Worm (Caenorhabditis elegans) whole organism, L2 larva: ENCODE data around the gene oac-57.

Experiments
- C34F6.9 ChIP-seq: fragments of 150-350 bp; optimal IDR thresholded peaks from 2 replicates; lab custom pipeline; 2014; ENCODE audit warnings: missing biosample characterization, missing genetic modification characterization
- R02D3.7 ChIP-seq: fragments of 150-350 bp; optimal IDR thresholded peaks from 2 replicates; lab custom pipeline; 2014; ENCODE audit warnings: missing biosample characterization, missing genetic modification characterization
- Y55F3AM.14 ChIP-seq: fragments of 200-800 bp; sonication (Bioruptor generic); optimal IDR thresholded peaks from 2 replicates; lab custom pipeline; 2018; ENCODE audit warnings: mild to moderate bottlenecking, missing genetic modification characterization, missing compliant biosample characterization
- ZK546.5 ChIP-seq: sonication (generic microtip); optimal IDR thresholded peaks from 2 replicates; lab custom pipeline; 2017; ENCODE audit warnings: missing biosample characterization, missing genetic modification characterization
- alr-1 ChIP-seq: fragments of 150-350 bp; optimal IDR thresholded peaks from 2 replicates; lab custom pipeline; 2014; ENCODE audit warnings: missing biosample characterization, missing genetic modification characterization
- ceh-16 ChIP-seq: fragments of 150-350 bp; optimal IDR thresholded peaks from 2 replicates; lab custom pipeline; 2014; ENCODE audit warnings: missing biosample characterization, missing genetic modification characterization
- ceh-82 ChIP-seq: fragments of 150-350 bp; optimal IDR thresholded peaks from 2 replicates; lab custom pipeline; 2014; ENCODE audit warnings: missing biosample characterization, missing genetic modification characterization
- dmd-4 ChIP-seq: sonication (generic microtip); optimal IDR thresholded peaks from 2 replicates; lab custom pipeline; 2017; ENCODE audit warnings: missing biosample characterization, missing genetic modification characterization
- elt-1 ChIP-seq: fragments of 150-350 bp; optimal IDR thresholded peaks from 2 replicates; lab custom pipeline; 2014; ENCODE audit warnings: missing biosample characterization, missing genetic modification characterization
- elt-3 ChIP-seq: sonication (generic microtip); optimal IDR thresholded peaks from 2 replicates; lab custom pipeline; 2017; ENCODE audit warnings: missing biosample characterization, missing genetic modification characterization
- lin-11 ChIP-seq: fragments of 150-350 bp; sonication (generic microtip); optimal IDR thresholded peaks from 2 replicates; lab custom pipeline; 2014; ENCODE audit warnings: missing biosample characterization, missing genetic modification characterization, inconsistent platforms, mixed read lengths
- lin-13 ChIP-seq: fragments of 150-350 bp; optimal IDR thresholded peaks from 2 replicates; lab custom pipeline; 2014; ENCODE audit warnings: missing biosample characterization, missing genetic modification reagents, missing genetic modification characterization
- lsy-2 ChIP-seq, 2 experiments: fragments of 150-350 bp in 1 of 2; sonication (generic microtip) in 1 of 2; optimal IDR thresholded peaks; 2 replicates each; lab custom pipeline; 2014 to 2017; ENCODE audit warnings: missing biosample characterization in 2 of 2, missing genetic modification characterization in 2 of 2
- mbf-1 ChIP-seq: sonication (generic microtip); optimal IDR thresholded peaks from 2 replicates; lab custom pipeline; 2017; ENCODE audit warnings: missing biosample characterization, missing genetic modification characterization
- nhr-10 ChIP-seq: sonication (generic microtip); optimal IDR thresholded peaks from 2 replicates; lab custom pipeline; 2017; ENCODE audit warnings: missing biosample characterization, missing genetic modification characterization
- nhr-12 ChIP-seq: fragments of 150-350 bp; optimal IDR thresholded peaks from 2 replicates; lab custom pipeline; 2014; ENCODE audit warnings: missing biosample characterization, missing genetic modification characterization
- nhr-129 ChIP-seq: fragments of 150-350 bp; optimal IDR thresholded peaks from 2 replicates; lab custom pipeline; 2014; ENCODE audit warnings: missing biosample characterization, missing genetic modification characterization
- nhr-21 ChIP-seq: fragments of 150-350 bp; optimal IDR thresholded peaks from 2 replicates; lab custom pipeline; 2014; ENCODE audit warnings: missing biosample characterization, missing genetic modification characterization
- nhr-237 ChIP-seq: fragments of 150-350 bp; optimal IDR thresholded peaks from 2 replicates; lab custom pipeline; 2014; ENCODE audit warnings: missing biosample characterization, missing genetic modification characterization
- peb-1 ChIP-seq: fragments of 150-350 bp; optimal IDR thresholded peaks from 2 replicates; lab custom pipeline; 2014; ENCODE audit warnings: missing biosample characterization, missing genetic modification characterization
- sem-4 ChIP-seq: fragments of 150-350 bp; optimal IDR thresholded peaks from 2 replicates; lab custom pipeline; 2014; ENCODE audit warnings: missing biosample characterization, missing genetic modification reagents, missing genetic modification characterization
- skn-1 ChIP-seq: sonication (generic microtip); optimal IDR thresholded peaks from 2 replicates; lab custom pipeline; 2017; ENCODE audit warnings: missing biosample characterization, missing genetic modification characterization
- sma-9 ChIP-seq, 2 experiments: fragments of 150-350 bp in 1 of 2; sonication (generic microtip) in 1 of 2; optimal IDR thresholded peaks; 2 replicates each; lab custom pipeline; 2014 to 2016; ENCODE audit warnings: missing genetic modification characterization in 2 of 2, mild to moderate bottlenecking in 1 of 2, missing biosample characterization in 1 of 2, missing compliant biosample characterization in 1 of 2, missing genetic modification reagents in 1 of 2, moderate library complexity in 1 of 2
- snpc-4 ChIP-seq: fragments of 150-350 bp; optimal IDR thresholded peaks from 2 replicates; lab custom pipeline; 2014; ENCODE audit warnings: missing biosample characterization, missing genetic modification characterization
- unc-39 ChIP-seq: fragments of 150-350 bp; optimal IDR thresholded peaks from 2 replicates; lab custom pipeline; 2014; ENCODE audit warnings: missing biosample characterization, missing genetic modification characterization
- unc-55 ChIP-seq: fragments of 150-350 bp; sonication (generic microtip); optimal IDR thresholded peaks from 3 replicates; lab custom pipeline; 2014; ENCODE audit warnings: missing biosample characterization, missing genetic modification reagents, missing genetic modification characterization
- unc-62 ChIP-seq: fragments of 150-350 bp; optimal IDR thresholded peaks from 2 replicates; lab custom pipeline; 2014; ENCODE audit warnings: missing biosample characterization, missing genetic modification reagents, missing genetic modification characterization
- ztf-1 ChIP-seq: fragments of 200-800 bp; sonication (Bioruptor generic); conservative IDR thresholded peaks from 2 replicates; pipeline ENCODE4 v1.3.6; 2022; ENCODE audit warnings: missing genetic modification characterization, missing compliant biosample characterization
- ztf-11 ChIP-seq: sonication (generic microtip); optimal IDR thresholded peaks from 2 replicates; lab custom pipeline; 2017; ENCODE audit warnings: missing biosample characterization, missing genetic modification characterization
- ztf-4 ChIP-seq: fragments of 150-350 bp; optimal IDR thresholded peaks from 2 replicates; lab custom pipeline; 2014; ENCODE audit warnings: missing biosample characterization, missing genetic modification characterization

oac-57 gene

ce11 chrIV:12268272-12269045, 39.2 kb downstream of the oac-57 start, which contains the start of the genes ppm-1.H and rpl-34 (continued):
- TF ChIP-seq peb-1 = no peak
- no peak for TF ChIP-seq nhr-12 (tag; lab: Kevin White, UChicago)
- TF ChIP-seq mbf-1 (tag; lab: Kevin White, UChicago) = no peak
- peak; percentile 18 for TF ChIP-seq sem-4 (tag; lab: Kevin White, UChicago)
- TF ChIP-seq nhr-21 (tag; lab: Kevin White, UChicago) = peak; percentile 22
- TF ChIP-seq dmd-4 (tag; lab: Kevin White, UChicago) = no peak
- peak; percentile 40 for TF ChIP-seq snpc-4
- no peak for TF ChIP-seq unc-39 (tag; lab: Kevin White, UChicago)
- TF ChIP-seq ztf-1 (GFP tag; lab: Robert Waterston, UW) = no peak
- no peak for TF ChIP-seq nhr-10 (tag; lab: Kevin White, UChicago)
- peak; percentile 59 for TF ChIP-seq lin-11 (tag; lab: Kevin White, UChicago)
- TF ChIP-seq elt-1 (tag; lab: Kevin White, UChicago) = no peak
- peak; percentile 51 for TF ChIP-seq sma-9 (GFP tag; optimal IDR thresholded peaks at IDR 0.05; lab: Kevin White, UChicago)
- no peak for TF ChIP-seq sma-9 (tag; optimal IDR thresholded peaks at IDR 0.05; lab: Kevin White, UChicago)
- no peak for TF ChIP-seq skn-1 (tag; lab: Kevin White, UChicago)
- no peak for TF ChIP-seq ztf-11 (tag; lab: Kevin White, UChicago)
- TF ChIP-seq nhr-237 (tag; lab: Kevin White, UChicago) = no peak
- no peak for TF ChIP-seq ceh-16

ce11 chrIV:12265877-12266276, 41.7 kb downstream of the oac-57 start:
- TF ChIP-seq ztf-1 (GFP tag; lab: Robert Waterston, UW) (no peak), skn-1 (tag; lab: Kevin White, UChicago) (no peak)
- TF ChIP-seq, all 48 proteins: peak for 0

ce11 chrIV:12261353-12261752, 46.3 kb downstream of the oac-57 start, which contains the start of gene sre-14:
Gene sre-14, minus strand, starts transcription at chrIV:12261453.
- TF ChIP-seq mbf-1 (tag; lab: Kevin White, UChicago) (no peak), unc-62 (GFP tag; lab: Kevin White, UChicago) (no peak), unc-55 (no peak), alr-1 (no peak), Y55F3AM.14 (GFP tag; lab: Kevin White, UChicago) (no peak), lin-13 (GFP tag; lab: Kevin White, UChicago) (no peak), snpc-4 (no peak), ztf-11 (tag; lab: Kevin White, UChicago) (no peak), C34F6.9 (tag; lab: Kevin White, UChicago) (no peak), elt-1 (tag; lab: Kevin White, UChicago) (no peak), R02D3.7 (tag; lab: Kevin White, UChicago) (no peak), dmd-4 (tag; lab: Kevin White, UChicago) (no peak), elt-3 (tag; lab: Kevin White, UChicago) (no peak), lsy-2 (tag; optimal IDR thresholded peaks at IDR 0.05; lab: Kevin White, UChicago) (no peak), nhr-21 (tag; lab: Kevin White, UChicago) (no peak), ztf-4 (tag; lab: Kevin White, UChicago) (no peak), ZK546.5 (tag; lab: Kevin White, UChicago) (no peak)

ce11 chrIV:12259161-12259870, 48.3 kb downstream of the oac-57 start, which contains the start of gene Y39C12A.9:
Gene Y39C12A.9, minus strand, starts transcription at chrIV:12259211.
- TF ChIP-seq unc-39 (tag; lab: Kevin White, UChicago) (no peak), nhr-129 (tag; lab: Kevin White, UChicago) (peak; percentile 64), C34F6.9 (tag; lab: Kevin White, UChicago) (peak; percentile 1), skn-1 (tag; lab: Kevin White, UChicago) (no peak), ceh-82 (tag; lab: Kevin White, UChicago) (no peak), snpc-4 (no peak), lsy-2 (tag; optimal IDR thresholded peaks at IDR 0.05; lab: Kevin White, UChicago) (peak in 1 of 2 experiments; percentile 33), lin-11 (tag; lab: Kevin White, UChicago) (no peak), unc-55 (peak; percentile 14)
